Worm (Caenorhabditis elegans) whole organism, midembryonic: ENCODE results near the gene W07G4.1.

Experiments used
- T22C8.4 ChIP-seq: fragments of 200-800 bp; sonication (Bioruptor generic); IDR thresholded peaks from 2 replicates; pipeline ENCODE4 v1.3.6; 2022; ENCODE audit warnings: missing genetic modification characterization, missing compliant biosample characterization
- cog-1 ChIP-seq: sonication (generic microtip); optimal IDR thresholded peaks from 2 replicates; lab custom pipeline; 2016; ENCODE audit warnings: missing genetic modification characterization, missing compliant biosample characterization
- flt-1 ChIP-seq: fragments of 200-800 bp; sonication (Bioruptor generic); IDR thresholded peaks from 2 replicates; pipeline ENCODE4 v1.3.6; 2022; ENCODE audit warnings: missing genetic modification characterization, missing compliant biosample characterization
- klf-2 ChIP-seq: fragments of 200-800 bp; sonication (Bioruptor generic); conservative IDR thresholded peaks from 2 replicates; pipeline ENCODE4 v1.3.6; 2022; ENCODE audit warnings: missing genetic modification reagents, missing genetic modification characterization, missing compliant biosample characterization
- med-1 ChIP-seq: sonication (generic microtip); optimal IDR thresholded peaks from 2 replicates; lab custom pipeline; 2017; ENCODE audit warnings: missing genetic modification characterization, mild to moderate bottlenecking, missing compliant biosample characterization, antibody characterized with exemption, missing genetic modification reagents; ENCODE audit not compliant: insufficient read depth
- ref-1 ChIP-seq: fragments of 200-800 bp; sonication (Bioruptor generic); conservative IDR thresholded peaks from 2 replicates; pipeline ENCODE4 v1.3.6; 2022; ENCODE audit warnings: missing genetic modification reagents, missing genetic modification characterization, missing compliant biosample characterization
- tab-1 ChIP-seq: fragments of 200-800 bp; sonication (Bioruptor generic); IDR thresholded peaks from 2 replicates; pipeline ENCODE4 v1.3.6; 2022; ENCODE audit warnings: missing genetic modification characterization, missing compliant biosample characterization
- ztf-23 ChIP-seq: fragments of 200-800 bp; sonication (Bioruptor generic); IDR thresholded peaks from 2 replicates; pipeline ENCODE4 v1.3.6; 2022; ENCODE audit warnings: missing genetic modification reagents, missing genetic modification characterization, missing compliant biosample characterization
- ztf-29 ChIP-seq: fragments of 200-800 bp; sonication (Bioruptor generic); IDR thresholded peaks from 2 replicates; pipeline ENCODE4 v1.3.6; 2022; ENCODE audit warnings: missing genetic modification reagents, missing genetic modification characterization, missing compliant biosample characterization

W07G4.1 gene

ce11 chrV:13020638-13021037 is 12.7 kb upstream of the W07G4.1 start:
- TF ChIP-seq ztf-23 (GFP tag; lab: Robert Waterston, UW), result no peak
- TF ChIP-seq cog-1 (tag; lab: Kevin White, UChicago), result no peak
- no peak for TF ChIP-seq tab-1 (GFP tag; lab: Robert Waterston, UW)
- TF ChIP-seq flt-1 (GFP tag; lab: Robert Waterston, UW), result no peak
- TF ChIP-seq med-1, result no peak
- TF ChIP-seq ref-1 (GFP tag; lab: Robert Waterston, UW), result no peak
- no peak for TF ChIP-seq klf-2
- no peak for TF ChIP-seq ztf-29
- no peak for TF ChIP-seq T22C8.4 (GFP tag; lab: Robert Waterston, UW)

- no peak for TF ChIP-seq ztf-23 (GFP tag; lab: Robert Waterston, UW)
- TF ChIP-seq T22C8.4 (GFP tag; lab: Robert Waterston, UW), result no peak
- no peak for TF ChIP-seq cog-1 (tag; lab: Kevin White, UChicago)
- TF ChIP-seq med-1, result no peak
- TF ChIP-seq ref-1 (GFP tag; lab: Robert Waterston, UW), result no peak
Measured at ce11 chrV:13021540-13021939, 11.8 kb upstream of the W07G4.1 start.

- TF ChIP-seq ztf-23 (GFP tag; lab: Robert Waterston, UW) (no peak), tab-1 (GFP tag; lab: Robert Waterston, UW) (no peak), cog-1 (tag; lab: Kevin White, UChicago) (no peak), med-1 (no peak)
Measured at ce11 chrV:13022265-13022664, 11.1 kb upstream of the W07G4.1 start.

- TF ChIP-seq ztf-23 (GFP tag; lab: Robert Waterston, UW) (no peak), flt-1 (GFP tag; lab: Robert Waterston, UW) (0 out of 2 replicates have a peak, but pooled peaks have one; percentile 11)
Measured at ce11 chrV:13024499-13024898, 8.8 kb upstream of the W07G4.1 start.

ce11 chrV:13025283-13025682 is 8.0 kb upstream of the W07G4.1 start:
- TF ChIP-seq tab-1 (GFP tag; lab: Robert Waterston, UW), result no peak
- TF ChIP-seq T22C8.4 (GFP tag; lab: Robert Waterston, UW), result no peak
- TF ChIP-seq flt-1 (GFP tag; lab: Robert Waterston, UW), result no peak
- TF ChIP-seq cog-1 (tag; lab: Kevin White, UChicago), result no peak
- no peak for TF ChIP-seq ztf-23 (GFP tag; lab: Robert Waterston, UW)
- no peak for TF ChIP-seq ztf-29

ce11 chrV:13026631-13027299 is 6.6 kb upstream of the W07G4.1 start:
- TF ChIP-seq ztf-29, result no peak
- TF ChIP-seq T22C8.4 (GFP tag; lab: Robert Waterston, UW), result no peak

- TF ChIP-seq ref-1 (GFP tag; lab: Robert Waterston, UW) (no peak), T22C8.4 (GFP tag; lab: Robert Waterston, UW) (no peak), klf-2 (no peak), tab-1 (GFP tag; lab: Robert Waterston, UW) (no peak), ztf-23 (GFP tag; lab: Robert Waterston, UW) (no peak), flt-1 (GFP tag; lab: Robert Waterston, UW) (no peak), cog-1 (tag; lab: Kevin White, UChicago) (no peak), ztf-29 (no peak), med-1 (no peak)
Measured at ce11 chrV:13028871-13029270, 4.5 kb upstream of the W07G4.1 start.

- no peak for TF ChIP-seq ref-1 (GFP tag; lab: Robert Waterston, UW)
- no peak for TF ChIP-seq flt-1 (GFP tag; lab: Robert Waterston, UW)
- no peak for TF ChIP-seq ztf-23 (GFP tag; lab: Robert Waterston, UW)
- no peak for TF ChIP-seq ztf-29
- no peak for TF ChIP-seq T22C8.4 (GFP tag; lab: Robert Waterston, UW)
- TF ChIP-seq cog-1 (tag; lab: Kevin White, UChicago), result no peak
- no peak for TF ChIP-seq tab-1 (GFP tag; lab: Robert Waterston, UW)
- TF ChIP-seq med-1, result no peak
- TF ChIP-seq klf-2, result no peak
Measured at ce11 chrV:13034604-13035003, 1.3 kb downstream of the W07G4.1 start, which contains the start of gene W07G4.7. Gene W07G4.7 (minus strand): TSS chrV:13034704.

ce11 chrV:13036466-13036865 is 3.1 kb downstream of the W07G4.1 start, which contains the start of gene W07G4.2:
Gene W07G4.2 (minus strand): TSS chrV:13036566.
- TF ChIP-seq ztf-23 (GFP tag; lab: Robert Waterston, UW) (no peak), klf-2 (no peak), T22C8.4 (GFP tag; lab: Robert Waterston, UW) (no peak), flt-1 (GFP tag; lab: Robert Waterston, UW) (no peak), tab-1 (GFP tag; lab: Robert Waterston, UW) (no peak), ztf-29 (no peak), med-1 (no peak), cog-1 (tag; lab: Kevin White, UChicago) (no peak), ref-1 (GFP tag; lab: Robert Waterston, UW) (no peak)

- TF ChIP-seq ztf-29 (no peak), med-1 (peak; percentile 40), tab-1 (GFP tag; lab: Robert Waterston, UW) (0 out of 2 replicates have a peak, but pooled peaks have one; percentile 44), ref-1 (GFP tag; lab: Robert Waterston, UW) (no peak), T22C8.4 (GFP tag; lab: Robert Waterston, UW) (peak; percentile 25; the same call in 1 of the 2 replicates), flt-1 (GFP tag; lab: Robert Waterston, UW) (peak; percentile 35; the same call in 1 of the 2 replicates), klf-2 (no peak), cog-1 (tag; lab: Kevin White, UChicago) (no peak), ztf-23 (GFP tag; lab: Robert Waterston, UW) (0 out of 2 replicates have a peak, but pooled peaks have one; percentile 63)
Measured at ce11 chrV:13041666-13042065, 8.3 kb downstream of the W07G4.1 start, which contains the start of gene scyl-1. Gene scyl-1 (minus strand): TSS chrV:13041721.
